Worm (Caenorhabditis elegans) whole organism, L2 larva: ENCODE data around the gene slc-25A18.1.

Source experiments
- lin-13 ChIP-seq: fragments of 150-350 bp; optimal IDR thresholded peaks from 2 replicates; lab custom pipeline; 2014; ENCODE audit warnings: missing biosample characterization, missing genetic modification reagents, missing genetic modification characterization
- lin-39 ChIP-seq: fragments of 150-350 bp; optimal IDR thresholded peaks from 2 replicates; lab custom pipeline; 2014; ENCODE audit warnings: missing biosample characterization, missing genetic modification reagents, missing genetic modification characterization
- lsy-2 ChIP-seq, 2 experiments: fragments of 150-350 bp in 1 of 2; sonication (generic microtip) in 1 of 2; optimal IDR thresholded peaks; 2 replicates each; lab custom pipeline; 2014 to 2017; ENCODE audit warnings: missing biosample characterization in 2 of 2, missing genetic modification characterization in 2 of 2
- nhr-11 ChIP-seq: fragments of 150-350 bp; optimal IDR thresholded peaks from 2 replicates; lab custom pipeline; 2014; ENCODE audit warnings: missing biosample characterization, missing genetic modification characterization
- nhr-12 ChIP-seq: fragments of 150-350 bp; optimal IDR thresholded peaks from 2 replicates; lab custom pipeline; 2014; ENCODE audit warnings: missing biosample characterization, missing genetic modification characterization
- nhr-129 ChIP-seq: fragments of 150-350 bp; optimal IDR thresholded peaks from 2 replicates; lab custom pipeline; 2014; ENCODE audit warnings: missing biosample characterization, missing genetic modification characterization
- nhr-77 ChIP-seq: fragments of 150-350 bp; optimal IDR thresholded peaks from 2 replicates; lab custom pipeline; 2014; ENCODE audit warnings: missing biosample characterization, missing genetic modification characterization
- skn-1 ChIP-seq: sonication (generic microtip); optimal IDR thresholded peaks from 2 replicates; lab custom pipeline; 2017; ENCODE audit warnings: missing biosample characterization, missing genetic modification characterization
- snpc-4 ChIP-seq: fragments of 150-350 bp; optimal IDR thresholded peaks from 2 replicates; lab custom pipeline; 2014; ENCODE audit warnings: missing biosample characterization, missing genetic modification characterization
- unc-55 ChIP-seq: fragments of 150-350 bp; sonication (generic microtip); optimal IDR thresholded peaks from 3 replicates; lab custom pipeline; 2014; ENCODE audit warnings: missing biosample characterization, missing genetic modification reagents, missing genetic modification characterization
- unc-62 ChIP-seq: fragments of 150-350 bp; optimal IDR thresholded peaks from 2 replicates; lab custom pipeline; 2014; ENCODE audit warnings: missing biosample characterization, missing genetic modification reagents, missing genetic modification characterization
- ztf-4 ChIP-seq: fragments of 150-350 bp; optimal IDR thresholded peaks from 2 replicates; lab custom pipeline; 2014; ENCODE audit warnings: missing biosample characterization, missing genetic modification characterization

DNA sequence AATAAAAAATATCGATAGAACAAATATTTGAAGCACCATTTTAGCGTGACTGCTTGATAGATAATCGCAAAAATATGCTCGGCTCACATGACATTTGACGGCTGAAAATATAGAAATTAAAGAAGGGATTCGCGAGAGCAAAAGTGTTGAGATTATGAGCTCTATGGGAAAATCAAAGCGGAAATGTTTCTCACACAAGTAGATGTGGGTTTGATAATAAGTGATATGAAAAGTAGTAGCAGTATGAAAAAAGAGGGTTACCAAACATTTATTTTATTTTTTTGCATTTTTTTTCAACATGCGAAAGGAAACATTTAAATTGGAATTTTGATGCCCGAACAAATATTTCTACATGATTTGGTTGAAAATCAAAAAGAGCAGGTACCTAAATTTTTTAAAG lies 12.5 kb downstream of the slc-25A18.1 start, which contains the start of gene iglr-1:
- TF ChIP-seq unc-62 (GFP tag; lab: Kevin White, UChicago) (no peak), lsy-2 (tag; optimal IDR thresholded peaks at IDR 0.05; lab: Kevin White, UChicago) (no peak), lin-13 (GFP tag; lab: Kevin White, UChicago) (no peak), nhr-12 (tag; lab: Kevin White, UChicago) (no peak), lin-39 (tag; lab: Kevin White, UChicago) (no peak), ztf-4 (tag; lab: Kevin White, UChicago) (no peak), unc-55 (GFP tag; lab: Kevin White, UChicago) (no peak), nhr-77 (tag; lab: Kevin White, UChicago) (no peak), skn-1 (tag; lab: Kevin White, UChicago) (no peak), nhr-11 (no peak), nhr-129 (no peak), snpc-4 (tag; lab: Kevin White, UChicago) (no peak)
